Fruit fly (Drosophila melanogaster) S2 (cell line): ENCODE results near the gene Art9.

Source experiments
- CG8478 ChIP-seq: fragments of >200 bp; optimal IDR thresholded peaks from 2 replicates; lab custom pipeline; 2018
- CTCF ChIP-seq, 2 experiments: fragments of >200 bp; optimal IDR thresholded peaks; 2 replicates each; lab custom pipeline; 2018

DNA sequence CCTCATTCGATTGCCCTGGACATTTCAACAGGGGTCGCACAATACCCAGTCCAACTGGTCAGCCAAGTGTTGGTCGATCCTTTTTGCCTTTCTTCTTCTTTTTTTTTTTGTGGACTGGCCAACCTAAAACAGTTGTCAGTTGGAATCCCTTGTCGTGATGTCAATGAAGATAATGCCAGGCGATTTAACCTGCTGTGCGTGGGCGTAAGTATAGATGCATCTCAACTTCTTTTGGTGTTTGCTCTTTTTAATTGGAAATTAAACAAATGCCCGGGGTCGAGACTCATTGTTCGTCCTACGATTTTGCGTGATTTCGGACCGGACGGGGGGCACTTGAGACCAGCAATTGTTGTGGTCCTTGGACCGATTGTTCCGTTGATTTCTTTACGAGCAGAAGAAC lies 33.4 kb downstream of the Art9 start:
- TF ChIP-seq CTCF (optimal IDR thresholded peaks at IDR 0.05; lab: Kevin White, UChicago): no peak
- TF ChIP-seq CG8478 (lab: Kevin White, UChicago): no peak
